Fruit fly (Drosophila melanogaster): ENCODE measurements around the gene CG6225.

Gene CG6225

DNA sequence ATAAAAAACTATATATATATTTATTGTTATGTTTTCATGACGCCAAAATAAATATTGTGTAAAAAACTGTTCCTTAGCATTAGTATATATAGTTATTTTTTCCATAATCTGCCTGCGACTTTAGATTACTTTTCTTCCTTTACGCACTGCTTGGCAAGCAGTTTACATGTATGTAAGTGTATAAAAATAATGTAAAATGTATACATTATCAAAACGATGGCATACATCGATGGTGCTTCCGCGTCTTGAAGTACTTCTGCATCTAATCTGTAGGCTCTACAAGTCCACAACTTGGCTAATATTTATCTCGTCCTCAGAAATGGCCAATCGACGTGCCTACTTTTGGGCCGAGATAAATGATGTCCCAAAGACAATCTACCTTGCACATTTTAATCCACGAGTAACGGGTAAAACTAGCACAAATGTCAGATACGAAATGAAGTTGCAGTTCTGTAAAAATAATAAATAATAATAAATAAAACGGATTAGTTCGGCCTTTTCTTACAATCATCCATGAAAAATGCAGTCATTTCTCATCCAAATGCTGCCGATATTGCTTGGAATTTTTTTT, 16.3 kb upstream of the CG6225 start, which contains the start of gene CG11608:
TSS of gene CG11608 (plus strand) at position 521 of the 571 bp plus-strand sequence.
- no peak for TF ChIP-seq insv (optimal IDR thresholded peaks at IDR 0.05)
- no peak for TF ChIP-seq Sin3A (optimal IDR thresholded peaks at IDR 0.05)
- no peak for TF ChIP-seq psq (optimal IDR thresholded peaks at IDR 0.05)
- TF ChIP-seq Myc (optimal IDR thresholded peaks at IDR 0.05) = no peak
- TF ChIP-seq ttk (optimal IDR thresholded peaks at IDR 0.05) = no peak
- TF ChIP-seq h (optimal IDR thresholded peaks at IDR 0.05) = no peak

DNA sequence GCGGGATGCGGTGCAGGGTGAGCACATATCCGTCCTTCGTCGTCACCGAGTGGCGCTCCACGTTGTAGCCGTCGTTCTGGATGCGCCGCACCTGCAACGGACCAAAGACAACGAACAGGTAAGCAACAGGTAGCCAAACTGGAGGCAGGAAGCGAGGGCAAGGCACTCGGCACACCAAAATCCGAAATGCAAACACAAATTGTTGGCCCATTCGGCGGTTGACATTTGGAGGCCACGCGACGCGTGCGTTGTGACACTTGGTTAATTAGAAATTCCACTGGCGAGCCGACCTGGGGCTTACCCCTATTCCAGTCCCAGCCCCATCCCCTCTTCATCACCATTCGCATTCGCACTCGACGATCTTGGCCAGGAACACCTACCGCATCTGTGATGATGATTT, 12.8 kb upstream of the CG6225 start:
- no peak for TF ChIP-seq insv (optimal IDR thresholded peaks at IDR 0.05)

DNA sequence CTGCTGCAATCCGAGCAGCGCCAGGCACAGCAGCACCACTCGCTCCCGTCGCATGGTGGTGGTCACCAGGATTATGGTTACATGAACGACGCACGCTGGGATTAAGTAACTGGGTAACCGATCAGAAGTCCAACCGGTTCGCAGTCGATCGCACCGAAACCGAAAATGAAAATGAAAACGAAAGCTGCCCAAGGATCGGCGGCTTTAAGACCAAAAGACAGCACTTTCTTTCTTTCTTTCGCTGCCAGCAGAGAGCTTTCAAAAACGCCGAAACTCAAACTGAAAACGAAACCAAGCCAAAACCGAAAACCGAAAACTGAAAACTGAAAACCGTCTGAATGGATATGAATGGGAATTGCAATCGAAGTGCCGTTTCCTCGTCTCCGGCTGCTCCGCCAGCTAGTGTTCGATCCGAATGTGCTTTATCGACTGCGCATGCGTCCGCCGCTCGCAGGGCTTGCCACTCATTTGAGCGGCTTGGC, 12.3 kb upstream of the CG6225 start, which contains the start of gene CG6753:
TSS of gene CG6753 (minus strand) at position 432 of the 482 bp plus-strand sequence.
- TF ChIP-seq Sin3A (optimal IDR thresholded peaks at IDR 0.05) (no peak), insv (optimal IDR thresholded peaks at IDR 0.05) (no peak), Myc (optimal IDR thresholded peaks at IDR 0.05) (no peak), psq (optimal IDR thresholded peaks at IDR 0.05) (no peak), ttk (optimal IDR thresholded peaks at IDR 0.05) (no peak), h (optimal IDR thresholded peaks at IDR 0.05) (no peak)

DNA sequence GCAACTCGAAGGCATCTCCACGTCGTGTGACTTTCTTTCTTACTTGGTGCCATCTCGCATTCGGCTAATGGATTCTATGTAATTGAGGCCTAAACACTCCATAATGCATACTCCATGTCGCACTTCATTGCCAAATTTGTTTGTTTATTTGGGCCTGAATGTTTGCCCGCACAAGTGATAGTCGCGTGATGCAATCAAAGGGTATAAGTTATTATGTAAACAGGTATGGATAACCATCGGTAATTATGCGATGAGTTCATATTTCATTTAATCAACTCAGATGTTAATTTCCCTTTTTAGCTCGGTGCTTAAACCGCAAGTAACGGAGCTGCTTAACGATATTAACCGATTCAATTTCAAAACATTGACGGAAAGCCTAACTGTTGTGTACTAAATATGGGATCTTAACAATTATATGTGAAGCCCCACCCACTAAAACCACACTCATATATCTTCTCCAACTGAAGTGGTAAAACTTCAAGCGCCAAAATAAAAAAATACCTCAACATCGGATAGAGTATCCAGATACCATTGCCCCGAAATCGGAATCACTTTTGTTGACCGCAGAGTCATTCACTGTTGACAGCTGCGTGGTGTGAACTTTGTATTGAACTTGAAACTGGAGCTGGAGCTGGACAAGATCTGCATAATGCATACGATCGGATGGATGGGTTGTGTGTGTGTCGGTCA, 9.6 kb upstream of the CG6225 start:
- no peak for TF ChIP-seq Myc (optimal IDR thresholded peaks at IDR 0.05)
- TF ChIP-seq Sin3A (optimal IDR thresholded peaks at IDR 0.05) = no peak
- no peak for TF ChIP-seq insv (optimal IDR thresholded peaks at IDR 0.05)
- no peak for TF ChIP-seq ttk (optimal IDR thresholded peaks at IDR 0.05)
- no peak for TF ChIP-seq h (optimal IDR thresholded peaks at IDR 0.05)
- no peak for TF ChIP-seq psq (optimal IDR thresholded peaks at IDR 0.05)

DNA sequence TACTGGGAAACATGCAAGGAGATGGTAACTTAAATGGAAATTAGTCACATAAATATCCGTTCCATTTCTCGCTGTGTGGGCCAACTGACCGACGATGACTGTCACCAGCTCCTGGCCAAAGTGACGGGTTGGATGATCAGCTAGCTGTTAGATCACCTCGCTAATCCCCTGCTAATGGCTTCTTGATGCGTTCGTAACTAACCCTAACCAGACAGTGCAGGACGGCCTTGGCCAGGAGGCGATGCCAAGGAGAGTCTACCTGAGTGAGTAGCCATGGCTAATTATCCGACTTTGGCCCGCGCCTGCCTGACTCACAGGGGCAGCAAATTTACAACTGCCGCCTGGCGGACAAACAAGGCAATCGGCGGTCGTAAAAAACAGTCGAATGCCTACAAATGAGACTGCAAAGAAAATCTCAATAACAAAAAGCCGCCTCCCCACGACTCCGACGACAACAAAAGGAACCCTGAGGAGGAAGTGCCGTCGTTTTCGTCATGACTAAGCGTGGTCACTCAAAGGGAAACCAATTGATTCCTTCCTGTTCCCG, 8.5 kb upstream of the CG6225 start:
- TF ChIP-seq ttk (optimal IDR thresholded peaks at IDR 0.05) (no peak), h (optimal IDR thresholded peaks at IDR 0.05) (no peak)

DNA sequence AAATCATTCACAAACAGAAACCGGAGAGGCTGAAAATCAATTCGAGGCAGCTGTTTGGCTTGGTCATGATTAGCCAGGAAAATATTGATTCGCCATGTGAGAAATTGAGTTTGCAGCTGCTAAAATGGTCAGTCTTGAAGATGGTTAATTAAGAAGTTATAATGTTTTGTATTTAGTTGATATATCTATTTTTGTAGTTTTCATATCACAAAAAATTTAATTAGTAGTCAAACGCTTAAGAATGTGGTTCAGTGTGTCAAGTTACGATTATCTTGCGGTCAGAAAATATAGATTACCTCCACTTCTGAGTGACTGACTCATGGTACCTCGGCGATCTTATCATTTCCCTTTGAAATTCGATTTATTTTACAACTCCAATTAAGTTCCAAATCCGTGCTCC, 7.5 kb upstream of the CG6225 start:
- no peak for TF ChIP-seq Sin3A (optimal IDR thresholded peaks at IDR 0.05)
- TF ChIP-seq insv (optimal IDR thresholded peaks at IDR 0.05) = no peak
- no peak for TF ChIP-seq ttk (optimal IDR thresholded peaks at IDR 0.05)
- no peak for TF ChIP-seq psq (optimal IDR thresholded peaks at IDR 0.05)
- no peak for TF ChIP-seq Myc (optimal IDR thresholded peaks at IDR 0.05)
- TF ChIP-seq h (optimal IDR thresholded peaks at IDR 0.05) = no peak

DNA sequence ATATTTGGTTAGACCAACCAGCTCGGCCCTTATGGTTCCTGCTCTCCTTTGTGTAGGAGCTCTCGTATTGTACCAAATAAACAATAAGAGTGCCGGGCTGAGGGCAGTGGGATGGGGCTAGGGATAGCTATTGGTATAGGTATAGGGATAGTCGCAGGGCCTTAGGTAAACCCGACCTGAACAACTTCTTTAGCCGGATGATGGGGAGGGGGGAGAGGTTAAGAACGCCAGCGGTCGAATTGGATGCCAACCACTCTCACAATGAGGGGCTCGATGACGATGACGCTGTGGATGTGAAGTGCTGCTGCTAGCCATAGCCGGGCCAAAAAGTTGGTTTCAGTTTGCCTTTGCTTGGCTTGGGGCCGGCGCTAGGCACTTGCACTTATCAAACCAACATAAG, 7.0 kb upstream of the CG6225 start:
- TF ChIP-seq Myc (optimal IDR thresholded peaks at IDR 0.05) = no peak
- no peak for TF ChIP-seq psq (optimal IDR thresholded peaks at IDR 0.05)
- TF ChIP-seq h (optimal IDR thresholded peaks at IDR 0.05) = no peak
- no peak for TF ChIP-seq Sin3A (optimal IDR thresholded peaks at IDR 0.05)
- no peak for TF ChIP-seq ttk (optimal IDR thresholded peaks at IDR 0.05)
- no peak for TF ChIP-seq insv (optimal IDR thresholded peaks at IDR 0.05)

DNA sequence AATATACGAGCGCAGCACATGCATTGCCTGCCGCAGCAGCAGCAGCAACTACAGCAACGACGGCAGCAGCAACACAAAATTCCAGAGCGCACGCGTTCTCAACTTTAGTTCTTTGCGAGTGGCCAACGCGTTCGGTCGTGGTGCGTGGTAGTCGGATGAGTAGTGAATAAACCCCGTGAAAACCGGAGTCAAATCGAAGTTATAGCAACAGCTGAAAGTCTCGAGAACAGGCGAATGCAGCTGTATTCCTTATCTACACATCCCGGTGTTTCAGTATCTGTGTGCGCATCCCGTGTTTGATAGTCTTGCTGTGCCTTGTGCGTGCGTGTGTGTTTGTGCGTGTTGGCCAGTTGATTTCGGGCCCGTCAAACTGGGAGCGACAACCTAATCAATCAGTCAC, 6.4 kb upstream of the CG6225 start, which contains the start of gene Dtg:
TSS of gene Dtg (plus strand) at position 105 of the 400 bp plus-strand sequence.
- TF ChIP-seq insv (optimal IDR thresholded peaks at IDR 0.05) (no peak), psq (optimal IDR thresholded peaks at IDR 0.05) (no peak), Myc (optimal IDR thresholded peaks at IDR 0.05) (no peak), h (optimal IDR thresholded peaks at IDR 0.05) (no peak), ttk (optimal IDR thresholded peaks at IDR 0.05) (no peak), Sin3A (optimal IDR thresholded peaks at IDR 0.05) (no peak)

DNA sequence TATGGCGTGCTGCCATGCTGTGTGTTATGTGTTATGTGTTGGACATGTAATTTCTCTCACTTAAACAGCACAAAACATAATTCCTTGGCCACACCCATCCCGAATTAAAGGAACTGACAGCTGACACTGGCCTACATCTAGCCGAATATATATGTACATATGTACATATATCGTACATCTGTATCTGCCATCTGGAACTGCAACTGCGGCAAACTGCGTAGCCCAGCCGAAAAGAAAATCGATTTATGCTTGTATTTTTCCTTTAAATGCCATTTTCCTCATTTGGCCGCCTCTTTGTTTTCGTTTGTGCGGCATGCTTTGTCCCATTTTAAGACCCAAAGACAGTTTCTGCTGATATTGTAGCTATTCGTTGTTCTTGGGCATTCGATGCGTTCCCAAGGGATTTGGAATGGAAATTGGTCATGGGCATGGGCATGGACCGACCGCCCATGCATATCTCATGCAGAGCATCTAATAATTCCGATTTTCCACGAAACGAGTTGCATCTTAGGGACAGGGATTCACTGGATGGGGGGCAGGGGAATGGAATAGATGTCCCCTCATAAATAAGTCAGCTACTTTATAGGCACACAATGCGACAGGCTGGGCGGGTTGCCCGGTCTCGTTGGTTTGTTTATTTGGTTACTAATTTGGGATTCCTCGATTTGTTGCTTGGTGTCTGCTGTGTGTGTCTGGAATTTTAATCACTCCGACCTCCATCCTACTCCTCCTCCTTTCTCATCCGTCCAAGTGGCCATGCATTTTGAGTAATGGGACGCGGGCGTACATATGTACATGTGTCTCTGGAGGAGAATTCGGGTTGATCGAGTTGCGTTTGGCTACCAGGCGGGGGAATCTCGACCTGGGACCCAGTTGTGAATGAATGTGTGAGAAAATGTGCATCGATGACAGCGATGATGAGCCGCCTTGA, 5.0 kb upstream of the CG6225 start:
- TF ChIP-seq Sin3A (optimal IDR thresholded peaks at IDR 0.05) (no peak), psq (optimal IDR thresholded peaks at IDR 0.05) (no peak), ttk (optimal IDR thresholded peaks at IDR 0.05) (no peak), h (optimal IDR thresholded peaks at IDR 0.05) (no peak), Myc (optimal IDR thresholded peaks at IDR 0.05) (no peak), insv (optimal IDR thresholded peaks at IDR 0.05) (no peak)

DNA sequence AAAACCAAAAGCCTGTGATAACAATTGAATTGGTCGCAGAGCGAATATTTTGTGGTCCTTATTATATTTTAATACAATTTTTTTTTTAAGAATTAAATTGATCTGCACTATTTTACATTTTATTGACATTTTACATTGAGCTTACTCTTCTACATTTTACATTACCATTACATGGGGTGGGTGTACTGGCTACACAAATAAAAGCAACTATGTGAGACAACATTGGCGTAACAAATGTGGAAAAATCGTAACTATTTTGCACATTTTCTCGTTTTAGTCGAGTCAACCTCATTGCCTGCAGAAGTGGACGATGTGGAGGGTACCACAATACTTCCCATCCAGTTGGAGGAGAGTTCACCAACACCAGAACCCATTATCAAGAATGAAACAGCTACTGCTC, 3.8 kb upstream of the CG6225 start:
- no peak for TF ChIP-seq Myc (optimal IDR thresholded peaks at IDR 0.05)

DNA sequence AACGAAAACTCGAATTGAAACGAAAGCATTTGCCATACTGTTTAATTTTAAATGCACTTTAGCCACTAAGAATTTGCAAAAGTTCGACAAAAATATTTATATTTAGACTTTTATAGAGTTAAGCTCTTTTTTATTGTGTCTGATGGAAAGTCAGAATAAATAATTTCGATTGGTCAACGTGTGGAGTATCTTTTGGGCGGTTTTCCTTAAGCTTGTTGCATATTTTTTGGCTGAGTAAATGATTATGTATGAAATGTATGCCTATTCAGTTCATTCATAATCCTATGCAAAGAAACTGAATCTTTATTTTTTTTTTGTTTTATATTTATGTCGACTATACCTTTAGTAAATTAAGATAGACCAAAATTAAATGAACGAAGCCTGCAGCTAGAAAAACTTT, 1.6 kb upstream of the CG6225 start:
- TF ChIP-seq ttk (optimal IDR thresholded peaks at IDR 0.05) = no peak
- no peak for TF ChIP-seq Myc (optimal IDR thresholded peaks at IDR 0.05)
- no peak for TF ChIP-seq psq (optimal IDR thresholded peaks at IDR 0.05)
- no peak for TF ChIP-seq Sin3A (optimal IDR thresholded peaks at IDR 0.05)
- TF ChIP-seq h (optimal IDR thresholded peaks at IDR 0.05) = no peak
- no peak for TF ChIP-seq insv (optimal IDR thresholded peaks at IDR 0.05)
